Worm (Caenorhabditis elegans) whole organism, L3 larva: ENCODE data around the gene krr-1.

Experiments
- mdl-1 ChIP-seq: fragments of 150-350 bp; optimal IDR thresholded peaks from 2 replicates; lab custom pipeline; 2014; ENCODE audit warnings: missing biosample characterization, missing genetic modification characterization
- nhr-23 ChIP-seq: fragments of 150-350 bp; optimal IDR thresholded peaks from 2 replicates; lab custom pipeline; 2014; ENCODE audit warnings: missing biosample characterization, missing genetic modification reagents, missing genetic modification characterization
- nhr-28 ChIP-seq: fragments of 150-350 bp; optimal IDR thresholded peaks from 2 replicates; lab custom pipeline; 2014; ENCODE audit warnings: missing biosample characterization, missing genetic modification characterization
- ztf-11 ChIP-seq: fragments of 150-350 bp; optimal IDR thresholded peaks from 2 replicates; lab custom pipeline; 2014; ENCODE audit warnings: missing biosample characterization, missing genetic modification characterization

DNA sequence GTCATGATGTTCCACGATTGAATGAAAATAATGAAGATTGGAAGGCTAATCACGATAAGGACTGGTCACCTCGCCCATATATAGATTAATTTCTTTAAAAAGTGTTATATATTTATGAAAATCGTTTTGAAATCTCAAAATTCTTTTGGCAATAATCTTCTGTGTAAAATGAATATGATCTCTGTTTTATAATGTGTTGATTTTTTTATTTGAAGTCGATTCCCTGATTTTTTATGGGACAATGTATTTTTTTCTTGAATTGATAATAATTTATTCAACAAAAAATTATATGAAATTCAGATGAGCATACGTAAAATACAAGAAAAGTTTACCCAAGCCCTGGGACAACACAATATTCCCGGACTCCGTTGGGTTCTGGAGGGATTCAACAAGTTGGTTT is 8.5 kb downstream of the krr-1 start, which contains the start of gene C05C8.1:
- TF ChIP-seq ztf-11 (no peak), mdl-1 (tag; lab: Kevin White, UChicago) (no peak), nhr-28 (no peak), nhr-23 (no peak)
